Fruit fly (Drosophila melanogaster) whole organism: ENCODE data around the gene CG4766.

Experiments used
- EcR ChIP-seq, 2 experiments: fragments of >200 bp; optimal IDR thresholded peaks; 2 replicates each; lab custom pipeline; 2017; ENCODE audit warnings: missing biosample characterization in 2 of 2, missing genetic modification characterization in 2 of 2, missing genetic modification reagents in 2 of 2
- psq ChIP-seq: fragments of >200 bp; optimal IDR thresholded peaks from 2 replicates; lab custom pipeline; 2017
- usp ChIP-seq: fragments of >200 bp; optimal IDR thresholded peaks from 2 replicates; lab custom pipeline; 2017; ENCODE audit warnings: missing biosample characterization, missing genetic modification characterization, mixed read lengths

DNA sequence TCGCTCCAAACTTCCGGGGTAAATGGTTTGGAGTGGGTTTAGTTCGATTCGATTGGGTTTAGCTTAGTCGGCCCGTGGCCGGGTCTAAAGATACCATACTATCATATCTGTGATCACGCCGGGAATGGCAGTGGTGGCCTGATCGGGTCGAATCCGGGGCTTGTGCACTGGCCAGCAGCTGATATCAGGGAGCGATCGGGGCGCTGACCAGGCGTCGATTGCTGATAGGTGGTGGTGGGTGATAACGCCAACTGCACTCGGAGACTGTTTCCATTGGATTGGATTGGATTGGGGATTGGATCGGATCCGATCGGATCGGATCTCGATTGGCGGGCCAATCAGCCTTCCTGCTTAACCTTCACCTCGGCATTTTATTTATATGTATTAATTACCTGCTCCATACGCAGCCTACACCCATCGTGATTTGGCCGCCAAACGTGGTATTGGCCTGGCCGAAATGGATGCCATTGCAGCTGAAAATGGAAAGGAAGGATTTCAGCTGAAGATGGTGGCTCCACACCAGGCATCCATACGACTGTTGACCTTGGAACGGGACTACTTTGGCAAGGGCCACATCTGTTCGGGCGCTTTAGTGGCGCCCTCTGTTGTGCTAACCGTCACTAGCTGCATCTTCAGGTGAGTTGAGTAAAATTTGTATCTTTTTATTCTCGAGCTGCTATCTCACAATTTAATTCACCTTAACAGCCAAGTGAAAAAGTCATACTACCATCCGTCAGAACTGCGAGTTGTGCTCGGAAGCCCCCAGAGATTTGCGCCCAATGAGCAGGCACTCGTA is 43.8 kb downstream of the CG4766 start:
- TF ChIP-seq psq (lab: Kevin White, UChicago) (no peak), usp (no peak), EcR (GFP tag; optimal IDR thresholded peaks at IDR 0.05; lab: Kevin White, UChicago) (no peak)
